Fruit fly (Drosophila melanogaster): ENCODE results near the gene CG7214.

Gene CG7214

DNA sequence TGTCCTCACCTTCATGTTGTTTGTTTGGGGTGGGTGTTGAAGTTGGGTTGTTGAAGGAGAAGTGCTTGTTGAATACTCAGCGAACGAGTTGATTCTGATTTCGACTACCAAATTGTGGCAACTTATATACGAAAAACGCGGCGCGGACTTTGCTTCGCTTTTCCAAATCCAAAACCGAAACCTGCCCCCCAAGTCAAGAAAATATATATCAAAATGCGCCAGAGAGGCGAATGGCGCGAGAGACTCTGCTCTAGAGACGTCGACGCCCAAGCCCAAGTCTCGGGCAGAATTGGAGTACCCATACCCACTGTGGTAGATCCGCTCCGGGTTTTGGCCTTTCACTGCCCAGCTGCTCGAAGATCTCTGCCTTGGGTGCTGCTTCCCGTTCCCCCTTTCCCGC, at the start of gene CG7214:
Gene CG7214, minus strand, starts transcription at position 101 of the 400 bp plus-strand sequence.
- TF ChIP-seq Eip93F (GFP tag; optimal IDR thresholded peaks at IDR 0.05) (no peak), CG34406 (GFP tag; optimal IDR thresholded peaks at IDR 0.05) (no peak), Gug (GFP tag; IDR thresholded peaks at IDR 0.05) (no peak), Ets96B (tag; optimal IDR thresholded peaks at IDR 0.05) (no peak), Eip75B (GFP tag; optimal IDR thresholded peaks at IDR 0.05) (no peak)

DNA sequence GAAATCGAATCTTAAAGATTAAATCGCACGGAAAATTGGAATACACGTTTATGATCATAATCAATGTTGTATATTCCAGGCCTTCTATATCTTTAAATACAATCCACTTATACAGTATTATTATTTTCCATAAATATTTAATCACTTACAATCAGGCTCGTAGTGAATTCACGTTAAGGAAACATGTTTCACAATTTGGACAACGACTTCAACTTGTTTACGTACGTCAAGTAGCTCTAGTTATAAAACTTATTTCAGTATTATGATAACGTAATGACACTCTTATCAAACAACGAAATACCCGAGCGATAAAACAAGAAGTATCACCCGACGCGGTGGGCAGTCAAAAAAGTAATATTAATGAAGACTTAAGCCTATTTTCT, 46.7 kb upstream of the CG7214 start:
- TF ChIP-seq Gug (GFP tag; IDR thresholded peaks at IDR 0.05) (no peak), spab (GFP tag; optimal IDR thresholded peaks at IDR 0.05) (no peak), CG31627 (GFP tag; optimal IDR thresholded peaks at IDR 0.05) (no peak), acj6 (GFP tag; optimal IDR thresholded peaks at IDR 0.05) (no peak), CG8632 (GFP tag; optimal IDR thresholded peaks at IDR 0.05) (no peak), esn (GFP tag; optimal IDR thresholded peaks at IDR 0.05) (no peak), CG10631 (GFP tag; optimal IDR thresholded peaks at IDR 0.05) (no peak), Met (GFP tag; optimal IDR thresholded peaks at IDR 0.05) (no peak), CG3919 (GFP tag; optimal IDR thresholded peaks at IDR 0.05) (no peak), dac (GFP tag; optimal IDR thresholded peaks at IDR 0.05) (no peak), CG34406 (GFP tag; optimal IDR thresholded peaks at IDR 0.05) (no peak)

DNA sequence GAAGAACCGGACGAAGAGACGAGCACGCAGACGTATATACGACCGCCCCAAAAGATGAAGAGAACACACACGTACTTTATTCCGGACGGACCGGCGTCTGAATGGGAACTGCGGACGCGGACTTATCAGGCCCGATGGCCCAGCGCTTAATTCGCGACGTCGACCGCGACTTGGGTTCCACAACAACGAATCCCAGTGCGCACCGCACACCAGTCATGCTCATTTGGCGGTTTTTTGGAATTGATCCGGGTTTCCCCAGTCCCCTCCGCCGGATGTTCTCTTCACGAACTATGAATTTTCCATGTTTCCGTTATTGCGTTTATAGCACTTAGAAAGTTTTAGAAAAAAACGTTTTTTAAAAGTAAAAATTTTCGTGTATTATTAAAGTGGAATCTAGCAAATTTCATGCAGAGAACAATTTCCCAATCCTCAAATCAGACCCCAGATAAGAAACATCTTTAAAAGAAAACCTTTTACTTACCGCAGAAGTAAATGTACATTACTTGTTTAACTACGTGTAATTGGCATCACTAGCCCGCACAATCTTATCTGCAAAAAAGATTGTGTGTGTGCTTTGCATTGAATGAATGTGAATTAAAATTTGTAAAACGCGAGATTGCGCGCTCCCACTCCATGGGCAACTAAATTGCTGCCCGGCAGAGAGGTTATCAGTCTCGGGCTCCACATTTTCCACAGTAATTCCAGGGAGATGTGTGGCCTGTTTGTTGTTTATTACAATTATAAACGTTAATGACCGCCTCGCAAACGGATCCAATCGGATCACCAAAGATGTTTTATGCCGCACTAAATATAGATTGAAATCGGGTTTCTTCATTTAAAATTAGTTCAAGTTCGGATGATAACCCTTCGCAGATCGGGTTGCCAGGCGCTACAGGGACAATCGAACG, 46.1 kb upstream of the CG7214 start, which contains the start of gene CG7149:
Gene CG7149, minus strand, starts transcription at position 110 of the 908 bp plus-strand sequence.
- no peak; the same call in 2 of the 3 replicates for TF ChIP-seq CG6163 (GFP tag; IDR thresholded peaks at IDR 0.05)
- no peak for TF ChIP-seq eg (GFP tag; IDR thresholded peaks at IDR 0.05)
- TF ChIP-seq cyc (GFP tag; optimal IDR thresholded peaks at IDR 0.05), result no peak
- TF ChIP-seq fd59A (GFP tag; optimal IDR thresholded peaks at IDR 0.05), result no peak
- peak; percentile 15 for TF ChIP-seq Ets96B (tag; optimal IDR thresholded peaks at IDR 0.05)
- TF ChIP-seq dac (GFP tag; optimal IDR thresholded peaks at IDR 0.05), result no peak
- no peak for TF ChIP-seq CG15336 (GFP tag; IDR thresholded peaks at IDR 0.05)
- no peak for TF ChIP-seq Eip93F (GFP tag; optimal IDR thresholded peaks at IDR 0.05)
- TF ChIP-seq acj6 (GFP tag; optimal IDR thresholded peaks at IDR 0.05), result peak; percentile 34
- TF ChIP-seq fkh (GFP tag; optimal IDR thresholded peaks at IDR 0.05), result no peak
- TF ChIP-seq OdsH (GFP tag; optimal IDR thresholded peaks at IDR 0.05), result peak; percentile 33
- TF ChIP-seq net (GFP tag; optimal IDR thresholded peaks at IDR 0.05), result peak; percentile 53
- no peak for TF ChIP-seq CG3919 (GFP tag; optimal IDR thresholded peaks at IDR 0.05)
- TF ChIP-seq Hr39 (GFP tag; optimal IDR thresholded peaks at IDR 0.05), result peak; percentile 20
- TF ChIP-seq CG31627 (GFP tag; optimal IDR thresholded peaks at IDR 0.05), result peak; percentile 47
- TF ChIP-seq Hr4 (GFP tag; optimal IDR thresholded peaks at IDR 0.05), result peak; percentile 48
- TF ChIP-seq CG10669 (GFP tag; optimal IDR thresholded peaks at IDR 0.05), result peak; percentile 16
- TF ChIP-seq esn (GFP tag; optimal IDR thresholded peaks at IDR 0.05), result peak; percentile 60
- TF ChIP-seq CG32006 (GFP tag; optimal IDR thresholded peaks at IDR 0.05), result no peak
- peak; percentile 1 for TF ChIP-seq Blimp-1 (GFP tag; optimal IDR thresholded peaks at IDR 0.05)
- no peak for TF ChIP-seq spab (GFP tag; optimal IDR thresholded peaks at IDR 0.05)
- peak; percentile 1 for TF ChIP-seq CG6792 (GFP tag; optimal IDR thresholded peaks at IDR 0.05)
- TF ChIP-seq Smox (GFP tag; optimal IDR thresholded peaks at IDR 0.05), result no peak
- no peak for TF ChIP-seq CG9139 (GFP tag; optimal IDR thresholded peaks at IDR 0.05)
- no peak for TF ChIP-seq CG8319 (GFP tag; optimal IDR thresholded peaks at IDR 0.05)
- peak; percentile 8 for TF ChIP-seq CG10631 (GFP tag; optimal IDR thresholded peaks at IDR 0.05)
- TF ChIP-seq ss (GFP tag; optimal IDR thresholded peaks at IDR 0.05), result peak in 1 of 2 experiments; percentile 17
- peak; percentile 26 for TF ChIP-seq pdm3 (GFP tag; optimal IDR thresholded peaks at IDR 0.05)
- TF ChIP-seq Ets21C (GFP tag; optimal IDR thresholded peaks at IDR 0.05), result peak; percentile 13
- peak; percentile 52 for TF ChIP-seq CG16779 (tag; optimal IDR thresholded peaks at IDR 0.05)
- no peak for TF ChIP-seq CG3032 (tag; optimal IDR thresholded peaks at IDR 0.05)
- no peak for TF ChIP-seq CG7368 (GFP tag; optimal IDR thresholded peaks at IDR 0.05)
- TF ChIP-seq CG1621 (tag; optimal IDR thresholded peaks at IDR 0.05), result peak; percentile 41
- TF ChIP-seq CG4318 (GFP tag; optimal IDR thresholded peaks at IDR 0.05), result no peak
- no peak for TF ChIP-seq CG11762 (GFP tag; optimal IDR thresholded peaks at IDR 0.05; ENCODE audit: insufficient read depth)
- no peak for TF ChIP-seq CG34406 (GFP tag; optimal IDR thresholded peaks at IDR 0.05)
- peak; percentile 36 for TF ChIP-seq Met (GFP tag; optimal IDR thresholded peaks at IDR 0.05)
- TF ChIP-seq lz (GFP tag; optimal IDR thresholded peaks at IDR 0.05), result peak; percentile 40
- TF ChIP-seq Eip78C (GFP tag), result peak; percentile 81
- TF ChIP-seq Lpt (GFP tag; optimal IDR thresholded peaks at IDR 0.05), result no peak
- peak; percentile 98 for TF ChIP-seq svp (GFP tag)
